Worm (Caenorhabditis elegans): ENCODE measurements around the gene F22E5.17.

Gene F22E5.17

DNA sequence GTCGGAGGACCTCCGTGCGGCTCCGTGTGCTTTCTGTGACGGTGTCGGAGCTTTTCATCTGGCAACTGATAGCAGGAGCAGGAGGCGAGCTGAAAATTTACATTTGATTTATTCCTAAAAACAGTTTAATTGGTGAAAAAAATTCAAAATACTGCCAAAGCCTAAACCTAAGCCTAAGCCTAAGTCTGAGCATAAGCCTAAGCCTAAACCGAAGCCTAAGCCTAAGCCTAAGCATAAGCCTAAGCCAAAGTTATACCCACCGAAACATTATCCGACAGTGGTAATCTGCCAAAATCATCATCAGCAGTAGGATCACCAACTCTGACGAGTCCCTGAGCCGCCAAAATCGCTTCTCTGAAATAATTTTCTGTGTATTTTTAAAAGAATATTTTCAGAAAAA, 6.9 kb downstream of the F22E5.17 start:
- no peak for TF ChIP-seq rnt-1 (tag; optimal IDR thresholded peaks at IDR 0.05)
- TF ChIP-seq vab-15 (tag; optimal IDR thresholded peaks at IDR 0.05) = no peak
- no peak for TF ChIP-seq nhr-20 (tag; optimal IDR thresholded peaks at IDR 0.05)
- no peak for TF ChIP-seq mab-9 (GFP tag; IDR thresholded peaks at IDR 0.05)
- TF ChIP-seq nhr-19 (GFP tag; conservative IDR thresholded peaks at IDR 0.05) = no peak
- no peak for TF ChIP-seq mep-1 (tag; optimal IDR thresholded peaks at IDR 0.05)

DNA sequence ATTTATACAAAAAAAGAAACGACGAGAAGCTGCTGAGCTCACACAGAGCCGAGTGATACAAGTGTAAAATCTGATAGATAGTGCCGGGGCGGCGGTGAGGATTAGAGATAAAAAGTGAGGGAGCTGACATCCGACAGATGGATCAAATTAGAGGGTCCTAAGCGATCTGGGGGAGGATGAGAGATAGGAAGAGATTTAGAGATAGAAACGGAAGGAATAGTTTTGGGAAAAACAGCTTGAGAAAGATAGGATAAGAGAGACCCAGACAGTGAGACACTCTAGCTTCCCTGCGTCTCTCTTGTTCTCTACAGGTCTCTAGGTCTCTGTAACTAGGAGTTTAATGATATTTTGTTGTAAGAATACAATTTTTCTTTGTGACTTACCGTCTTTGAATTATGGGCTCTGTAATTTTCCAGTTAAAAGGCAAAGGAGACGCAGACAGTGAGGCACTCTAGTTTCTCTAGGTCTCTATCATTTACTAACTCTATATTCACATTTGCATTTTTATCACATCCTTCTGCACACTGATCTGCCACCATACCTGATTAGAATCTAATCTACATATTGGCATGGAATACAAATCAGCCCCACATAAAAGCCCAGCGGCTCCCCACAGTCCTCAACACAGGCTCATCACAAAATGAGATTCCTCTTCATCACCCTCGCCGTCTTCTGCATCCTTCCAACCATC, 9.3 kb downstream of the F22E5.17 start, which contains the start of the genes sup-9 and nspf-1:
Gene sup-9 (minus strand): TSS at position 43 of the 691 bp plus-strand sequence.
Gene nspf-1 (plus strand): TSS at position 641 of the 691 bp plus-strand sequence.
- TF ChIP-seq nhr-71 (tag; optimal IDR thresholded peaks at IDR 0.05) = peak; percentile 63
- TF ChIP-seq ceh-90 (tag; optimal IDR thresholded peaks at IDR 0.05) = no peak
- TF ChIP-seq nhr-90 (tag; optimal IDR thresholded peaks at IDR 0.05; ENCODE audit: poor library complexity) = no peak
- TF ChIP-seq nhr-11 (tag; optimal IDR thresholded peaks at IDR 0.05) = no peak
- TF ChIP-seq C16A3.4 (tag; optimal IDR thresholded peaks at IDR 0.05) = no peak
- peak; percentile 43 for TF ChIP-seq nhr-19 (GFP tag; conservative IDR thresholded peaks at IDR 0.05)
- TF ChIP-seq elt-2 (tag; optimal IDR thresholded peaks at IDR 0.05) = no peak
- TF ChIP-seq ceh-88 (GFP tag; IDR thresholded peaks at IDR 0.05) = no peak
- TF ChIP-seq irx-1 (tag; optimal IDR thresholded peaks at IDR 0.05) = peak; percentile 44
- no peak for TF ChIP-seq sox-4 (tag; optimal IDR thresholded peaks at IDR 0.05)
- TF ChIP-seq lin-13 (GFP tag; optimal IDR thresholded peaks at IDR 0.05) = peak; percentile 33
- TF ChIP-seq lin-35 (GFP tag; optimal IDR thresholded peaks at IDR 0.05) = no peak
- TF ChIP-seq F16B12.6 (tag; optimal IDR thresholded peaks at IDR 0.05) = no peak
- no peak for TF ChIP-seq sptf-1 (tag; optimal IDR thresholded peaks at IDR 0.05)
- no peak for TF ChIP-seq vab-15 (tag; optimal IDR thresholded peaks at IDR 0.05)
- peak; percentile 73 for TF ChIP-seq rnt-1 (tag; optimal IDR thresholded peaks at IDR 0.05)
- peak; percentile 78 for TF ChIP-seq fkh-4 (tag; optimal IDR thresholded peaks at IDR 0.05; ENCODE audit: borderline replicate concordance)
- TF ChIP-seq ceh-63 (GFP tag; optimal IDR thresholded peaks at IDR 0.05) = no peak
- TF ChIP-seq fos-1 (tag; optimal IDR thresholded peaks at IDR 0.05) = no peak
- no peak for TF ChIP-seq lin-15B (tag; optimal IDR thresholded peaks at IDR 0.05)
- TF ChIP-seq lir-3 (tag; optimal IDR thresholded peaks at IDR 0.05; ENCODE audit: poor library complexity) = no peak
- no peak for TF ChIP-seq zag-1 (tag; optimal IDR thresholded peaks at IDR 0.05)
- no peak for TF ChIP-seq zip-4 (GFP tag; optimal IDR thresholded peaks at IDR 0.05)
- no peak for TF ChIP-seq unc-62 (GFP tag; optimal IDR thresholded peaks at IDR 0.05)
- TF ChIP-seq blmp-1 (tag; optimal IDR thresholded peaks at IDR 0.05) = no peak
- TF ChIP-seq ces-1 (GFP tag; optimal IDR thresholded peaks at IDR 0.05) = no peak
- no peak for TF ChIP-seq tlp-1 (tag; optimal IDR thresholded peaks at IDR 0.05)
- no peak for TF ChIP-seq jun-1 (tag; optimal IDR thresholded peaks at IDR 0.05)
- no peak for TF ChIP-seq ztf-11 (tag; optimal IDR thresholded peaks at IDR 0.05)
- TF ChIP-seq nhr-47 (tag; optimal IDR thresholded peaks at IDR 0.05) = no peak
- no peak for TF ChIP-seq ztf-4 (tag; optimal IDR thresholded peaks at IDR 0.05)
- TF ChIP-seq ceh-82 (tag; optimal IDR thresholded peaks at IDR 0.05) = peak in 1 of 3 experiments; percentile 28
- TF ChIP-seq tbx-2 (tag; optimal IDR thresholded peaks at IDR 0.05) = no peak
- no peak for TF ChIP-seq pax-3 (tag; optimal IDR thresholded peaks at IDR 0.05)
- no peak for TF ChIP-seq unc-30 (tag; optimal IDR thresholded peaks at IDR 0.05)
- no peak for TF ChIP-seq pqm-1 (tag; optimal IDR thresholded peaks at IDR 0.05)
- TF ChIP-seq swsn-7 (tag; optimal IDR thresholded peaks at IDR 0.05) = peak; percentile 32
- no peak for TF ChIP-seq alr-1 (tag; optimal IDR thresholded peaks at IDR 0.05; ENCODE audit: borderline replicate concordance)
- TF ChIP-seq mab-9 (GFP tag; IDR thresholded peaks at IDR 0.05) = no peak
- no peak for TF ChIP-seq lin-39 (tag; optimal IDR thresholded peaks at IDR 0.05)
- no peak for TF ChIP-seq mdl-1 (tag; optimal IDR thresholded peaks at IDR 0.05)
- no peak for TF ChIP-seq nhr-76 (tag; optimal IDR thresholded peaks at IDR 0.05)
- no peak for TF ChIP-seq aly-2 (tag; optimal IDR thresholded peaks at IDR 0.05)
- TF ChIP-seq nhr-77 (tag; optimal IDR thresholded peaks at IDR 0.05) = no peak
- TF ChIP-seq efl-3 (GFP tag; optimal IDR thresholded peaks at IDR 0.05) = no peak
- peak; percentile 63 for TF ChIP-seq fkh-10 (GFP tag; optimal IDR thresholded peaks at IDR 0.05)
- peak; percentile 45 for TF ChIP-seq snu-23 (GFP tag; optimal IDR thresholded peaks at IDR 0.05)
- TF ChIP-seq ama-1 (optimal IDR thresholded peaks at IDR 0.05) = no peak
- no peak for TF ChIP-seq ets-5 (GFP tag; IDR thresholded peaks at IDR 0.05)

All from whole organism, L1 larva.